Worm (Caenorhabditis elegans) whole organism, dauer: ENCODE measurements around the gene ltah-1.2.
"Not testable (repeated sequence)": the region's sequence is repeated elsewhere in the genome, so short reads cannot be mapped to it uniquely, and the experiment has no call there.

Source experiments
- unc-62 ChIP-seq: sonication (generic microtip); optimal IDR thresholded peaks from 2 replicates; lab custom pipeline; 2017; ENCODE audit warnings: missing biosample characterization, missing genetic modification reagents, missing genetic modification characterization

The ltah-1.2 gene

ce11 chrIV:3599958-3600357 lies 12.9 kb downstream of the ltah-1.2 start, which contains the start of gene Y37E11B.7:
TSS of gene Y37E11B.7 (minus strand) at chrIV:3600164.
- TF ChIP-seq unc-62 (GFP tag; lab: Kevin White, UChicago) = no peak

ce11 chrIV:3599126-3599525 lies 13.7 kb downstream of the ltah-1.2 start, which contains the start of gene Y37E11B.6:
TSS of gene Y37E11B.6 (minus strand) at chrIV:3599306.
- TF ChIP-seq unc-62 (GFP tag; lab: Kevin White, UChicago) = no peak

DNA sequence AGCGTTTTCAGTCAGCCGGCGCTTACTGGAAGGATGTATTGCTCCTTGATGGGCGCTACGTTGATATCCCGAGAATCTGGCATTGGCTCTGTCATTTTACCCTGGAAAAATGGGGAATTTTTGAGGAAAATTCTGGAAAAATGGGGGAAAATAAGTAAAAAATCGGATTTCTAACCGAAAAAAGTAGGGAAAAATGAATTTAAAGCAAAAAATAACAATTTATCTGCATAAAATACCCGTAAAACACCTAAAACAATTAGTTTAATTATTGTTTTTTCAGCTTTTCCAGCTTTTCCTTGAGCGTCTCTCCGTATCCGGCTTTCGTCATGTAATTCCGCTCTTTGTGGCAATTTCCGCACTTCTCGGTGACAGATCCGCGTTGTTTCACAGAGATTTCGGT lies 14.4 kb downstream of the ltah-1.2 start, which contains the start of gene Y37E11B.5:
Gene Y37E11B.5 (minus strand): TSS at position 101 of the 400 bp plus-strand sequence.
- no peak for TF ChIP-seq unc-62 (GFP tag; lab: Kevin White, UChicago)

DNA sequence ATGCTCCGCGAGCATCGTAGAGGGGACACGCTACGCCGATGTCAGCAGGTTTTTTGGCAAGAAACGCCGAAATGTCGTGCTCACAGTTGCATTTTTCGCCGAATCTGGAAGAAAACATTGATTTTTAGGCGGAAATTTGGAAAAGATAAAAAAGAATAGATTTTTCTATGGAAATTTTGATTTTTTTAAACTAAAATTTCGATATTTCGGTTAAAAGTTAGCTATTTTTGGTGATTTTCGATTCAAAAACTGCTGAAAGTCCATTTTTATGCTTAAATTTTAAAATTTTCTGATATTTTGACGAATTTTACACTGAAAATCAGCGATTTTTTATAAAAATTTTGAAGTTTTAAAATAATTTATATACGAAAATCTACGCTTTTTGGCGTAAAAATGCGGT lies 15.5 kb downstream of the ltah-1.2 start:
- TF ChIP-seq unc-62 (GFP tag; lab: Kevin White, UChicago) = no peak

DNA sequence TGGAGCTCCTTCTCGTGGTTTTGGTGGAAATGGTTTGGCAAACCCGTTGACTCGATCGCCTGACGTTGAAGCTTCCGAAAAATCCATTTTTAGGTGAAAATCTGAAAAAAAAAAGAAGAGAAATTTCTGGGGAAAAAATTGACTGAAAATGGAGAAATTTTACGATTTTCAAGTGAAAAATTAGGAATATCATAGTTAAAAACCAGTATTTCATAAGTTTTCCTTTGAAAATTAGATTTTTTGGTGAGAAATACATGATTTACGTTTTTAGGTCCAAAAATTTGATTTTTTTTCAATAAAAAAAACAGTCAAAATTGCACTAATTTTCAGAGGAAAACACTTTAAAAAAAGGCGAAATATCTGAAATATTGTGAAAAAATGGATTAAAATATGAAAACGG lies 19.4 kb downstream of the ltah-1.2 start, which contains the start of gene taf-2:
Gene taf-2 (minus strand): TSS at position 101 of the 400 bp plus-strand sequence.
- TF ChIP-seq unc-62 (GFP tag; lab: Kevin White, UChicago) = no peak

DNA sequence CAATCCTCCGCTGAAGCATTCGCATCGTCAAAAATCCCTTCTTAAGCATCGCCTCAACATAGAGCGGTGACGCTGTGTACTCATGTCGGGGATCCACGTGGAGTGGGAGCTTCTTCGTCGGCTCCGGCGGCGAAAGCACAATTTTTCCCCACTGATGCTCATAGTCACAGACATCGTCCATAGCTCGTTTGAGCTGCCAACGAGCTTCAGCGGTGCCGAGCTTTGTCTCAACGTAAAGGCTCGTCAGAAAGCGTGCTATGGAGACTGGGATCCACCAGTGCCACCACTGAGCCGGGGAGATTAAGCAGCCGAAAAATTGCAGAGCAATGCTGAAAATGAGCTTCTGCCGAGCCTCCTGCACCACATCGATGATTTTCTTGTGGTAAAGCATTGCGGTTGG lies 22.1 kb downstream of the ltah-1.2 start:
- no peak for TF ChIP-seq unc-62 (GFP tag; lab: Kevin White, UChicago)

- not testable (repeated sequence) for TF ChIP-seq unc-62 (GFP tag; lab: Kevin White, UChicago)
These were observed 30.1 kb downstream of the ltah-1.2 start, which contains the start of gene blos-7 for ce11 chrIV:3582806-3583205. TSS of gene blos-7 (minus strand) at chrIV:3582906.

ce11 chrIV:3579477-3579975 lies 33.3 kb downstream of the ltah-1.2 start, which contains the start of gene Y37E11B.1:
TSS of gene Y37E11B.1 (plus strand) at chrIV:3579621.
- TF ChIP-seq unc-62 (GFP tag; lab: Kevin White, UChicago) = no peak

ce11 chrIV:3578667-3579066 lies 34.2 kb downstream of the ltah-1.2 start:
- no peak for TF ChIP-seq unc-62 (GFP tag; lab: Kevin White, UChicago)

DNA sequence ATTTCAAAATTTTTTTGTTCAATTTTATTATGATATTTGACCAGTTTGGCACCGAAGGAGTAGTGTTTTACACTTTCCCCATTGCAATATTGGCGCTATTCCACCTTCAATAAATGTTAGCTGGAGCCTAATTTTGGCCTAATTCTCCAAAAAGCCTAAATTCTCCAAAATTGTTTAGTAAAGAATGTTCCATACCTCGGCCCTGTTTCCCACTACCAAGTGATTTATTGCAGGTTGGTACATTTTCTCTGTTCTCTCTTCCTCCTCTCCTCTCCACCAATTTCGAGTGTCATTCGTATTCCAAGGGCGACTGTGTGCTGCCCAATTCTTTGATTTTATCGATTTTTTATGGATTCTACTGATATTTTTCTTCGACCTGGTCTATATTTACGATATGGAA lies 34.7 kb downstream of the ltah-1.2 start, which contains the start of gene Y37E11B.2:
Gene Y37E11B.2 (plus strand): TSS at position 301 of the 400 bp plus-strand sequence.
- no peak for TF ChIP-seq unc-62 (GFP tag; lab: Kevin White, UChicago)

ce11 chrIV:3570612-3571011 lies 42.3 kb downstream of the ltah-1.2 start:
- TF ChIP-seq unc-62 (GFP tag; lab: Kevin White, UChicago) = no peak

DNA sequence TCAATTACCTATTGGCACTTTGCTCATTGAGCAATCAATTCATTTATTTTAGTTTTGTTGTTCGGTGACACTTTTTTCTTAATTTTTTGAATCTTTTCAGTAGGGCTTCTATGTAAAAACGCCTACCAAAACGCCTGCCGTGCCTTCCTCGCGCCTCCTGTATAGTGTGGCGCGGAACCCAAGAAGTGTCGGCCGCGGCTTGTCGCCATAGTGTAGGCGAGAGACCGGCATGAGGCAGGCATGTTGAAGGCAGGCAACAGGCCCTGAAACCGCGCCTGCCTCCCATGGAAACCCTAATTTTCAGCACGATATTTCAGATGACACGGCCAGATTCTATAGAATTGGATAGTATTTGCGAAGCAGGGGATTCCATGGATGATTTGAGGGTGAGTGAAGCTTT lies 44.3 kb downstream of the ltah-1.2 start, which contains the start of gene otpl-1:
Gene otpl-1 (plus strand): TSS at position 372 of the 400 bp plus-strand sequence.
- no peak for TF ChIP-seq unc-62 (GFP tag; lab: Kevin White, UChicago)

ce11 chrIV:3564901-3565300 lies 48.0 kb downstream of the ltah-1.2 start, which contains the start of gene sre-5:
TSS of gene sre-5 (plus strand) at chrIV:3565201.
- no peak for TF ChIP-seq unc-62 (GFP tag; lab: Kevin White, UChicago)
